Fruit fly (Drosophila melanogaster) whole organism, prepupa: ENCODE measurements around the gene Bx.

Experiments
- Blimp-1 ChIP-seq: fragments of 200-800 bp; sonication (Bioruptor generic); optimal IDR thresholded peaks from 3 replicates; lab custom pipeline; 2017; ENCODE audit warnings: missing biosample characterization, missing genetic modification characterization, mild to moderate bottlenecking, moderate library complexity, missing genetic modification reagents
- CG10631 ChIP-seq: fragments of 200-800 bp; sonication (Bioruptor generic); optimal IDR thresholded peaks from 2 replicates; lab custom pipeline; 2016; ENCODE audit warnings: missing biosample characterization, missing genetic modification characterization
- CG10669 ChIP-seq: fragments of 200-800 bp; sonication (Bioruptor generic); optimal IDR thresholded peaks from 3 replicates; lab custom pipeline; 2018; ENCODE audit warnings: missing biosample characterization, mild to moderate bottlenecking, missing genetic modification characterization, moderate library complexity
- CG11294 ChIP-seq: fragments of 200-800 bp; sonication (Bioruptor generic); IDR thresholded peaks from 2 replicates; pipeline ENCODE4 v1.3.6; 2022; ENCODE audit warnings: missing biosample characterization, missing genetic modification characterization
- CG11762 ChIP-seq: fragments of 200-800 bp; sonication (Bioruptor generic); optimal IDR thresholded peaks from 3 replicates; lab custom pipeline; 2016; ENCODE audit warnings: missing biosample characterization, missing genetic modification characterization; ENCODE audit not compliant: insufficient read depth
- CG1621 ChIP-seq: fragments of 200-800 bp; sonication (Bioruptor generic); optimal IDR thresholded peaks from 3 replicates; lab custom pipeline; 2018; ENCODE audit warnings: missing biosample characterization, mild to moderate bottlenecking, missing genetic modification characterization
- CG16779 ChIP-seq: fragments of 200-800 bp; sonication (Bioruptor generic); optimal IDR thresholded peaks from 3 replicates; lab custom pipeline; 2017; ENCODE audit warnings: missing biosample characterization, mild to moderate bottlenecking, missing genetic modification characterization
- CG3032 ChIP-seq: fragments of 200-800 bp; optimal IDR thresholded peaks from 2 replicates; lab custom pipeline; 2019; ENCODE audit warnings: missing biosample characterization, mild to moderate bottlenecking, missing genetic modification characterization, moderate library complexity
- CG31627 ChIP-seq: fragments of 200-800 bp; sonication (Bioruptor generic); optimal IDR thresholded peaks from 3 replicates; lab custom pipeline; 2016; ENCODE audit warnings: missing biosample characterization, missing genetic modification characterization
- CG34406 ChIP-seq: fragments of 200-800 bp; sonication (Bioruptor generic); optimal IDR thresholded peaks from 3 replicates; lab custom pipeline; 2016; ENCODE audit warnings: missing biosample characterization, missing genetic modification characterization
- CG3919 ChIP-seq: fragments of 200-800 bp; sonication (Bioruptor generic); optimal IDR thresholded peaks from 3 replicates; lab custom pipeline; 2016; ENCODE audit warnings: missing biosample characterization, missing genetic modification characterization
- CG4318 ChIP-seq: fragments of 200-800 bp; sonication (Bioruptor generic); optimal IDR thresholded peaks from 3 replicates; lab custom pipeline; 2017; ENCODE audit warnings: missing biosample characterization, mild to moderate bottlenecking, missing genetic modification characterization
- CG6163 ChIP-seq: fragments of 200-800 bp; sonication (Bioruptor generic); IDR thresholded peaks from 3 replicates; pipeline ENCODE4 v1.3.6; 2022; ENCODE audit warnings: missing biosample characterization, missing genetic modification characterization
- CG6276 ChIP-seq: fragments of 200-800 bp; sonication (Bioruptor generic); optimal IDR thresholded peaks from 2 replicates; lab custom pipeline; 2017; ENCODE audit warnings: missing biosample characterization, mild to moderate bottlenecking, missing genetic modification characterization
- CG6792 ChIP-seq: fragments of 200-800 bp; sonication (Bioruptor generic); optimal IDR thresholded peaks from 3 replicates; lab custom pipeline; 2016; ENCODE audit warnings: missing biosample characterization, missing genetic modification characterization
- CG6808 ChIP-seq: fragments of 200-800 bp; sonication (Bioruptor generic); optimal IDR thresholded peaks from 3 replicates; lab custom pipeline; 2017; ENCODE audit warnings: missing biosample characterization, missing genetic modification characterization, mild to moderate bottlenecking, moderate library complexity, missing genetic modification reagents
- CG8119 ChIP-seq: fragments of 200-800 bp; sonication (Bioruptor generic); IDR thresholded peaks from 3 replicates; pipeline ENCODE4 v1.3.6; 2022; ENCODE audit warnings: missing biosample characterization, missing genetic modification characterization
- CG8632 ChIP-seq: fragments of 200-800 bp; sonication (Bioruptor generic); optimal IDR thresholded peaks from 3 replicates; lab custom pipeline; 2016; ENCODE audit warnings: missing biosample characterization, missing genetic modification characterization
- CG9139 ChIP-seq: fragments of 200-800 bp; sonication (Bioruptor generic); optimal IDR thresholded peaks from 3 replicates; lab custom pipeline; 2017; ENCODE audit warnings: missing biosample characterization, mild to moderate bottlenecking, missing genetic modification characterization
- Eip75B ChIP-seq: fragments of 200-800 bp; sonication (Bioruptor generic); optimal IDR thresholded peaks from 3 replicates; lab custom pipeline; 2016; ENCODE audit warnings: missing biosample characterization, missing genetic modification characterization
- Eip78C ChIP-seq: fragments of 200-800 bp; sonication (Bioruptor generic); peaks from one replicate; lab custom pipeline; 2016; ENCODE audit warnings: missing biosample characterization, missing genetic modification characterization
- Eip93F ChIP-seq: fragments of 200-800 bp; sonication (Bioruptor generic); optimal IDR thresholded peaks from 2 replicates; lab custom pipeline; 2016; ENCODE audit warnings: missing biosample characterization, mild to moderate bottlenecking, missing genetic modification characterization
- Ets96B ChIP-seq: fragments of 200-800 bp; optimal IDR thresholded peaks from 2 replicates; lab custom pipeline; 2019; ENCODE audit warnings: missing biosample characterization, mild to moderate bottlenecking, missing genetic modification characterization, moderate library complexity
- Gug ChIP-seq: fragments of 200-800 bp; sonication (Bioruptor generic); IDR thresholded peaks from 2 replicates; pipeline ENCODE4 v1.3.6; 2022; ENCODE audit warnings: missing biosample characterization, missing genetic modification characterization
- Hr39 ChIP-seq: fragments of 200-800 bp; sonication (Bioruptor generic); optimal IDR thresholded peaks from 2 replicates; lab custom pipeline; 2016; ENCODE audit warnings: missing biosample characterization, missing genetic modification characterization
- Hr4 ChIP-seq: fragments of 200-800 bp; sonication (Bioruptor generic); optimal IDR thresholded peaks from 3 replicates; lab custom pipeline; 2016; ENCODE audit warnings: missing biosample characterization, missing genetic modification characterization
- Lpt ChIP-seq: fragments of 200-800 bp; sonication (Bioruptor generic); optimal IDR thresholded peaks from 3 replicates; lab custom pipeline; 2016; ENCODE audit warnings: missing biosample characterization, missing genetic modification characterization
- OdsH ChIP-seq: fragments of 200-800 bp; sonication (Bioruptor generic); optimal IDR thresholded peaks from 3 replicates; lab custom pipeline; 2016; ENCODE audit warnings: missing biosample characterization, missing genetic modification characterization
- Sox15 ChIP-seq: fragments of 200-800 bp; sonication (Bioruptor generic); optimal IDR thresholded peaks from 3 replicates; lab custom pipeline; 2016; ENCODE audit warnings: missing biosample characterization, missing genetic modification characterization
- achi ChIP-seq: fragments of 200-800 bp; sonication (Bioruptor generic); optimal IDR thresholded peaks from 3 replicates; lab custom pipeline; 2016; ENCODE audit warnings: missing biosample characterization, missing genetic modification characterization
- cyc ChIP-seq: fragments of 200-800 bp; sonication (Bioruptor generic); optimal IDR thresholded peaks from 3 replicates; lab custom pipeline; 2016; ENCODE audit warnings: missing biosample characterization, missing genetic modification characterization
- dac ChIP-seq: fragments of 200-800 bp; sonication (Bioruptor generic); optimal IDR thresholded peaks from 2 replicates; lab custom pipeline; 2017; ENCODE audit warnings: missing biosample characterization, mild to moderate bottlenecking, missing genetic modification characterization
- dsx ChIP-seq: fragments of 200-800 bp; optimal IDR thresholded peaks from 3 replicates; lab custom pipeline; 2019; ENCODE audit warnings: missing biosample characterization, mild to moderate bottlenecking, missing genetic modification characterization, moderate library complexity; ENCODE audit not compliant: poor library complexity, severe bottlenecking
- eg ChIP-seq: fragments of 200-800 bp; sonication (Bioruptor generic); IDR thresholded peaks from 3 replicates; pipeline ENCODE4 v1.3.6; 2022; ENCODE audit warnings: missing biosample characterization, missing genetic modification characterization
- esn ChIP-seq: fragments of 200-800 bp; sonication (Bioruptor generic); optimal IDR thresholded peaks from 2 replicates; lab custom pipeline; 2016; ENCODE audit warnings: missing biosample characterization, mild to moderate bottlenecking, missing genetic modification characterization, moderate library complexity
- fd59A ChIP-seq: fragments of 200-800 bp; sonication (Bioruptor generic); optimal IDR thresholded peaks from 2 replicates; lab custom pipeline; 2017; ENCODE audit warnings: missing biosample characterization, mild to moderate bottlenecking, missing genetic modification characterization, missing genetic modification reagents
- fd85E ChIP-seq: fragments of 200-800 bp; sonication (Bioruptor generic); optimal IDR thresholded peaks from 3 replicates; lab custom pipeline; 2016; ENCODE audit warnings: missing biosample characterization, missing genetic modification characterization
- lz ChIP-seq: fragments of 200-800 bp; sonication (Bioruptor generic); optimal IDR thresholded peaks from 3 replicates; lab custom pipeline; 2016; ENCODE audit warnings: missing biosample characterization, missing genetic modification characterization
- net ChIP-seq: fragments of 200-800 bp; sonication (Bioruptor generic); optimal IDR thresholded peaks from 3 replicates; lab custom pipeline; 2016; ENCODE audit warnings: missing biosample characterization, missing genetic modification characterization
- pdm3 ChIP-seq: fragments of 200-800 bp; sonication (Bioruptor generic); optimal IDR thresholded peaks from 3 replicates; lab custom pipeline; 2016; ENCODE audit warnings: missing biosample characterization, missing genetic modification characterization
- salr ChIP-seq, 2 experiments: fragments of 200-800 bp; sonication (Bioruptor generic); optimal IDR thresholded peaks; 3 replicates each; lab custom pipeline; 2016 to 2018; ENCODE audit warnings: missing biosample characterization in 2 of 2, missing genetic modification characterization in 2 of 2, mild to moderate bottlenecking in 1 of 2
- spab ChIP-seq: fragments of 200-800 bp; sonication (Bioruptor generic); optimal IDR thresholded peaks from 2 replicates; lab custom pipeline; 2017; ENCODE audit warnings: missing biosample characterization, mild to moderate bottlenecking, missing genetic modification characterization, missing genetic modification reagents
- ss ChIP-seq, 2 experiments: fragments of 200-800 bp; sonication (Bioruptor generic); optimal IDR thresholded peaks; 2 replicates in 1 of 2; 3 replicates in 1 of 2; lab custom pipeline; 2017 to 2018; ENCODE audit warnings: mild to moderate bottlenecking in 2 of 2, missing biosample characterization in 2 of 2, missing genetic modification characterization in 2 of 2, moderate library complexity in 1 of 2
- svp ChIP-seq: fragments of 200-800 bp; sonication (Bioruptor generic); peaks from one replicate; lab custom pipeline; 2016; ENCODE audit warnings: missing biosample characterization, missing genetic modification characterization
- topi ChIP-seq: fragments of 200-800 bp; sonication (Bioruptor generic); optimal IDR thresholded peaks from 3 replicates; lab custom pipeline; 2016; ENCODE audit warnings: missing biosample characterization, missing genetic modification characterization
- vri ChIP-seq: fragments of 200-800 bp; sonication (Bioruptor generic); optimal IDR thresholded peaks from 3 replicates; lab custom pipeline; 2016; ENCODE audit warnings: missing biosample characterization, mild to moderate bottlenecking, missing genetic modification characterization

Gene Bx

dm6 chrX:18541915-18542314 is 26.7 kb downstream of the Bx start (continued):
- TF ChIP-seq vri (GFP tag; lab: Kevin White, UChicago) (no peak), eg (GFP tag; lab: Robert Waterston, UW) (peak; percentile 82), CG11294 (peak; percentile 47), lz (GFP tag; lab: Kevin White, UChicago) (peak; percentile 21), CG8632 (GFP tag; lab: Kevin White, UChicago) (peak; percentile 3), CG31627 (peak; percentile 23), dsx (GFP tag; lab: Kevin White, UChicago) (no peak), Hr39 (GFP tag; lab: Kevin White, UChicago) (peak; percentile 37), CG3032 (tag; lab: Kevin White, UChicago) (no peak), CG11762 (no peak), Hr4 (peak; percentile 60), CG3919 (GFP tag; lab: Kevin White, UChicago) (peak; percentile 48), CG4318 (GFP tag; lab: Kevin White, UChicago) (peak; percentile 59), net (GFP tag; lab: Kevin White, UChicago) (peak; percentile 43), Blimp-1 (GFP tag; lab: Kevin White, UChicago) (no peak), CG6276 (peak; percentile 59), cyc (GFP tag; lab: Kevin White, UChicago) (peak; percentile 29), ss (GFP tag; optimal IDR thresholded peaks at IDR 0.05; lab: Kevin White, UChicago) (no peak), Gug (peak; percentile 53), fd59A (GFP tag; lab: Kevin White, UChicago) (no peak), Lpt (GFP tag; lab: Kevin White, UChicago) (peak; percentile 50)

- TF ChIP-seq ss (GFP tag; optimal IDR thresholded peaks at IDR 0.05; lab: Kevin White, UChicago): no peak
- no peak for TF ChIP-seq CG6792 (GFP tag; lab: Kevin White, UChicago)
- no peak for TF ChIP-seq esn (GFP tag; lab: Kevin White, UChicago)
- TF ChIP-seq Blimp-1 (GFP tag; lab: Kevin White, UChicago): no peak
- peak; percentile 86 for TF ChIP-seq svp (GFP tag; lab: Kevin White, UChicago)
Measured at dm6 chrX:18543328-18543727, 28.1 kb downstream of the Bx start.

- no peak for TF ChIP-seq CG10631 (GFP tag; lab: Kevin White, UChicago)
- peak; percentile 3 for TF ChIP-seq CG34406 (GFP tag; lab: Kevin White, UChicago)
- peak; percentile 61 for TF ChIP-seq Ets96B
- no peak for TF ChIP-seq Sox15 (GFP tag; lab: Kevin White, UChicago)
- TF ChIP-seq CG16779 (tag; lab: Kevin White, UChicago): peak; percentile 45
- peak; percentile 27 for TF ChIP-seq Eip75B
- peak; percentile 73 for TF ChIP-seq spab (GFP tag; lab: Kevin White, UChicago)
- peak; percentile 70; the same call in 2 of the 3 replicates for TF ChIP-seq CG6163
- no peak for TF ChIP-seq lz (GFP tag; lab: Kevin White, UChicago)
- TF ChIP-seq Lpt (GFP tag; lab: Kevin White, UChicago): peak; percentile 26
- TF ChIP-seq CG10669 (GFP tag; lab: Kevin White, UChicago): peak; percentile 55
- TF ChIP-seq fd59A (GFP tag; lab: Kevin White, UChicago): peak; percentile 45
- peak; percentile 79 to 85 for TF ChIP-seq ss (GFP tag; optimal IDR thresholded peaks at IDR 0.05; lab: Kevin White, UChicago)
- TF ChIP-seq CG8632 (GFP tag; lab: Kevin White, UChicago): peak; percentile 16
- peak; percentile 84 for TF ChIP-seq CG9139 (GFP tag; lab: Kevin White, UChicago)
- no peak for TF ChIP-seq Hr39 (GFP tag; lab: Kevin White, UChicago)
- peak; percentile 42 for TF ChIP-seq CG3032 (tag; lab: Kevin White, UChicago)
- peak; percentile 5 for TF ChIP-seq CG3919 (GFP tag; lab: Kevin White, UChicago)
- TF ChIP-seq fd85E: no peak
- TF ChIP-seq eg (GFP tag; lab: Robert Waterston, UW): 0 out of 3 replicates have a peak, but pooled peaks have one; percentile 11
- TF ChIP-seq topi: no peak
- TF ChIP-seq achi (GFP tag; lab: Kevin White, UChicago): peak; percentile 27
- TF ChIP-seq Eip93F (GFP tag; lab: Kevin White, UChicago): no peak
- TF ChIP-seq Eip78C (GFP tag; lab: Kevin White, UChicago): peak; percentile 46
- TF ChIP-seq svp (GFP tag; lab: Kevin White, UChicago): peak; percentile 25
- peak; percentile 7 for TF ChIP-seq pdm3 (GFP tag; lab: Kevin White, UChicago)
- TF ChIP-seq salr (GFP tag; optimal IDR thresholded peaks at IDR 0.05; lab: Kevin White, UChicago): peak; percentile 33 to 53
- TF ChIP-seq CG8119 (GFP tag; lab: Robert Waterston, UW): peak; percentile 36; the same call in 1 of the 3 replicates
- TF ChIP-seq CG6808: peak; percentile 80
- peak; percentile 47 for TF ChIP-seq dsx (GFP tag; lab: Kevin White, UChicago)
- TF ChIP-seq CG1621: peak; percentile 52
- peak; percentile 2 for TF ChIP-seq OdsH (GFP tag; lab: Kevin White, UChicago)
- no peak for TF ChIP-seq CG31627
- TF ChIP-seq dac: no peak
- no peak for TF ChIP-seq Hr4
Measured at dm6 chrX:18544732-18545131, 29.5 kb downstream of the Bx start.
